Worm (Caenorhabditis elegans) whole organism, young adult: Measurements from ENCODE around the gene ctl-3.

Experiments
- B0019.2 ChIP-seq: fragments of 200-800 bp; sonication (Bioruptor generic); conservative IDR thresholded peaks from 2 replicates; pipeline ENCODE4 v1.3.6; 2022; ENCODE audit warnings: missing genetic modification reagents, missing genetic modification characterization, missing compliant biosample characterization
- C17E4.6 ChIP-seq: fragments of 200-800 bp; sonication (Bioruptor generic); IDR thresholded peaks from 2 replicates; pipeline ENCODE4 v1.3.6; 2022; ENCODE audit warnings: missing genetic modification reagents, missing genetic modification characterization, missing compliant biosample characterization
- F22D6.2 ChIP-seq: sonication (generic microtip); optimal IDR thresholded peaks from 2 replicates; lab custom pipeline; 2016; ENCODE audit warnings: mild to moderate bottlenecking, missing genetic modification characterization, missing compliant biosample characterization
- T26A5.8 ChIP-seq: sonication (generic microtip); optimal IDR thresholded peaks from 2 replicates; lab custom pipeline; 2016; ENCODE audit warnings: missing genetic modification characterization, missing compliant biosample characterization
- Y56A3A.18 ChIP-seq: fragments of 200-800 bp; sonication (Bioruptor generic); IDR thresholded peaks from 2 replicates; pipeline ENCODE4 v1.3.6; 2022; ENCODE audit warnings: missing genetic modification reagents, missing genetic modification characterization, missing compliant biosample characterization
- Y95B8A.8 ChIP-seq: fragments of 200-800 bp; sonication (Bioruptor generic); IDR thresholded peaks from 2 replicates; pipeline ENCODE4 v1.3.6; 2022; ENCODE audit warnings: missing genetic modification reagents, missing genetic modification characterization, missing compliant biosample characterization
- ZK185.1 ChIP-seq: sonication (generic microtip); optimal IDR thresholded peaks from 2 replicates; lab custom pipeline; 2016; ENCODE audit warnings: mild to moderate bottlenecking, missing genetic modification characterization, missing compliant biosample characterization; ENCODE audit not compliant: poor library complexity, severe bottlenecking
- akir-1 ChIP-seq: fragments of 200-800 bp; sonication (Bioruptor generic); optimal IDR thresholded peaks from 2 replicates; lab custom pipeline; 2018; ENCODE audit warnings: mild to moderate bottlenecking, missing genetic modification characterization, moderate library complexity, missing compliant biosample characterization
- ama-1 ChIP-seq, 3 experiments: fragments of 150-350 bp in 1 of 3; sonication (generic microtip) in 2 of 3; optimal IDR thresholded peaks; 2 replicates each; lab custom pipeline; 2014 to 2018; ENCODE audit warnings: missing biosample characterization in 2 of 3, missing genetic modification characterization in 2 of 3, missing genetic modification reagents in 2 of 3
- attf-5 ChIP-seq: fragments of 200-800 bp; sonication (Bioruptor generic); optimal IDR thresholded peaks from 2 replicates; lab custom pipeline; 2018; ENCODE audit warnings: mild to moderate bottlenecking, missing genetic modification characterization, missing compliant biosample characterization
- bed-1 ChIP-seq: fragments of 200-800 bp; sonication (Bioruptor generic); IDR thresholded peaks from 2 replicates; pipeline ENCODE4 v1.3.6; 2022; ENCODE audit warnings: missing genetic modification reagents, missing genetic modification characterization, missing compliant biosample characterization
- cebp-2 ChIP-seq: fragments of 200-800 bp; sonication (Bioruptor generic); IDR thresholded peaks from 2 replicates; pipeline ENCODE4 v1.3.6; 2022; ENCODE audit warnings: missing genetic modification characterization, missing compliant biosample characterization
- ceh-79 ChIP-seq: sonication (generic microtip); optimal IDR thresholded peaks from 2 replicates; lab custom pipeline; 2017; ENCODE audit warnings: mild to moderate bottlenecking, missing genetic modification characterization, missing compliant biosample characterization
- dpff-1 ChIP-seq: sonication (generic microtip); optimal IDR thresholded peaks from 2 replicates; lab custom pipeline; 2017; ENCODE audit warnings: mild to moderate bottlenecking, missing genetic modification characterization, missing compliant biosample characterization
- egrh-3 ChIP-seq: fragments of 200-800 bp; sonication (Bioruptor generic); IDR thresholded peaks from 2 replicates; pipeline ENCODE4 v1.3.6; 2022; ENCODE audit warnings: missing genetic modification reagents, missing genetic modification characterization, missing compliant biosample characterization
- hmg-1.2 ChIP-seq: fragments of 200-800 bp; sonication (Bioruptor generic); IDR thresholded peaks from 2 replicates; pipeline ENCODE4 v1.3.6; 2022; ENCODE audit warnings: missing genetic modification reagents, missing genetic modification characterization, missing compliant biosample characterization
- hmg-20 ChIP-seq: fragments of 200-800 bp; sonication (Bioruptor generic); IDR thresholded peaks from 2 replicates; pipeline ENCODE4 v1.3.6; 2022; ENCODE audit warnings: missing genetic modification reagents, missing genetic modification characterization, missing compliant biosample characterization
- let-607 ChIP-seq, 2 experiments: fragments of 200-800 bp in 1 of 2; sonication (Bioruptor generic) in 1 of 2; sonication (generic microtip) in 1 of 2; optimal IDR thresholded peaks; 2 replicates each; lab custom pipeline; 2016 to 2018; ENCODE audit warnings: mild to moderate bottlenecking in 2 of 2, missing compliant biosample characterization in 2 of 2, missing genetic modification characterization in 2 of 2, moderate library complexity in 2 of 2, missing genotype in 1 of 2
- lin-54 ChIP-seq: fragments of 200-800 bp; sonication (Bioruptor generic); optimal IDR thresholded peaks from 2 replicates; lab custom pipeline; 2018; ENCODE audit warnings: mild to moderate bottlenecking, missing genetic modification characterization, missing compliant biosample characterization
- madf-3 ChIP-seq: fragments of 200-800 bp; sonication (Bioruptor generic); IDR thresholded peaks from 2 replicates; pipeline ENCODE4 v1.3.6; 2022; ENCODE audit warnings: missing genetic modification reagents, missing genetic modification characterization, missing compliant biosample characterization
- mxl-1 ChIP-seq: sonication (generic microtip); optimal IDR thresholded peaks from 2 replicates; lab custom pipeline; 2016; ENCODE audit warnings: missing genetic modification characterization, missing compliant biosample characterization
- nfya-2 ChIP-seq: fragments of 200-800 bp; sonication (Bioruptor generic); IDR thresholded peaks from 2 replicates; pipeline ENCODE4 v1.3.6; 2022; ENCODE audit warnings: missing genetic modification reagents, missing genetic modification characterization, missing compliant biosample characterization
- nfyb-1 ChIP-seq: fragments of 200-800 bp; sonication (Bioruptor generic); IDR thresholded peaks from 2 replicates; pipeline ENCODE4 v1.3.6; 2022; ENCODE audit warnings: missing genetic modification reagents, missing genetic modification characterization, missing compliant biosample characterization
- nhr-27 ChIP-seq: fragments of 200-800 bp; sonication (Bioruptor generic); optimal IDR thresholded peaks from 2 replicates; lab custom pipeline; 2018; ENCODE audit warnings: mild to moderate bottlenecking, missing genetic modification characterization, moderate library complexity, missing compliant biosample characterization
- nhr-90 ChIP-seq: sonication (generic microtip); optimal IDR thresholded peaks from 2 replicates; lab custom pipeline; 2016; ENCODE audit warnings: missing genotype, mild to moderate bottlenecking, missing genetic modification characterization, missing compliant biosample characterization
- rec-8 ChIP-seq, 2 experiments: sonication (generic microtip); optimal IDR thresholded peaks; 2 replicates each; lab custom pipeline; 2016; ENCODE audit warnings: mild to moderate bottlenecking in 2 of 2, missing genetic modification characterization in 2 of 2, missing genetic modification reagents in 2 of 2, missing genotype in 2 of 2, missing biosample characterization in 1 of 2, missing compliant biosample characterization in 1 of 2, moderate library complexity in 1 of 2
- repo-1 ChIP-seq: sonication (generic microtip); optimal IDR thresholded peaks from 2 replicates; lab custom pipeline; 2017; ENCODE audit warnings: mild to moderate bottlenecking, missing genetic modification characterization, missing compliant biosample characterization
- sdz-38 ChIP-seq: sonication (generic microtip); optimal IDR thresholded peaks from 2 replicates; lab custom pipeline; 2016; ENCODE audit warnings: missing genotype, missing genetic modification characterization, missing compliant biosample characterization
- sea-2 ChIP-seq: fragments of 200-800 bp; sonication (Bioruptor generic); IDR thresholded peaks from 2 replicates; pipeline ENCODE4 v1.3.6; 2022; ENCODE audit warnings: missing genetic modification characterization, missing compliant biosample characterization
- somi-1 ChIP-seq: fragments of 200-800 bp; sonication (Bioruptor generic); optimal IDR thresholded peaks from 2 replicates; lab custom pipeline; 2018; ENCODE audit warnings: mild to moderate bottlenecking, missing genetic modification characterization, missing compliant biosample characterization
- sptf-2 ChIP-seq: fragments of 200-800 bp; sonication (Bioruptor generic); optimal IDR thresholded peaks from 2 replicates; lab custom pipeline; 2018; ENCODE audit warnings: mild to moderate bottlenecking, missing genetic modification characterization, missing compliant biosample characterization
- tbp1 ChIP-seq: fragments of 200-800 bp; sonication (Bioruptor generic); optimal IDR thresholded peaks from 2 replicates; lab custom pipeline; 2018; ENCODE audit warnings: mild to moderate bottlenecking, missing genetic modification characterization, missing compliant biosample characterization
- unc-130 ChIP-seq: sonication (generic microtip); optimal IDR thresholded peaks from 2 replicates; lab custom pipeline; 2016; ENCODE audit warnings: missing genetic modification reagents, missing genetic modification characterization, missing compliant biosample characterization
- zfh-2 ChIP-seq: fragments of 200-800 bp; sonication (Bioruptor generic); conservative IDR thresholded peaks from 2 replicates; pipeline ENCODE4 v1.3.6; 2022; ENCODE audit warnings: missing genetic modification reagents, missing genetic modification characterization, missing compliant biosample characterization
- ztf-18 ChIP-seq: sonication (generic microtip); optimal IDR thresholded peaks from 2 replicates; lab custom pipeline; 2016; ENCODE audit warnings: missing genotype, mild to moderate bottlenecking, missing genetic modification characterization, missing compliant biosample characterization
- ztf-22 ChIP-seq: fragments of 200-800 bp; sonication (Bioruptor generic); optimal IDR thresholded peaks from 2 replicates; lab custom pipeline; 2018; ENCODE audit warnings: mild to moderate bottlenecking, missing genetic modification characterization, moderate library complexity, missing compliant biosample characterization
- ztf-28 ChIP-seq: fragments of 200-800 bp; sonication (Bioruptor generic); IDR thresholded peaks from 2 replicates; pipeline ENCODE4 v1.3.6; 2022; ENCODE audit warnings: missing genetic modification reagents, missing genetic modification characterization, missing compliant biosample characterization

Gene ctl-3

DNA sequence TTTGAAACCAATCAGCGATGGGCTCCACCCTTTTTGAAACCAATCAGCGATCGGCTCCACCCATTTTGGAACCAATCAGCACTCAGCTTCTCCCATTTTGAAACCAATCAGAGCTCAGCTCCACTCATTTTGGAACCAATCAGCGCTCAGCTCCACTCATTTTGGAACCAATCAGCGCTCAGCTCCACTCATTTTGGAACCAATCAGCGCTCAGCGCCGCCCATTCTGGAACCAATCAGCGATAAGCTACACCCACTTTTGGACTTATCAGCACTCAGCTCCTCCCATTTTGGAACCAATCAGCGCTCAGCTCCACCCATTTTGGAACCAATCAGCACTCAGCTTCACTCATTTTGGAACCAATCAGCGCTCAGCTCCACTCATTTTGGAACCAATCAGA lies 35.5 kb downstream of the ctl-3 start:
- TF ChIP-seq cebp-2 (GFP tag; lab: Robert Waterston, UW) (peak; percentile 78; the same call in 1 of the 2 replicates), nfyb-1 (GFP tag; lab: Robert Waterston, UW) (0 out of 2 replicates have a peak, but pooled peaks have one; percentile 18)

DNA sequence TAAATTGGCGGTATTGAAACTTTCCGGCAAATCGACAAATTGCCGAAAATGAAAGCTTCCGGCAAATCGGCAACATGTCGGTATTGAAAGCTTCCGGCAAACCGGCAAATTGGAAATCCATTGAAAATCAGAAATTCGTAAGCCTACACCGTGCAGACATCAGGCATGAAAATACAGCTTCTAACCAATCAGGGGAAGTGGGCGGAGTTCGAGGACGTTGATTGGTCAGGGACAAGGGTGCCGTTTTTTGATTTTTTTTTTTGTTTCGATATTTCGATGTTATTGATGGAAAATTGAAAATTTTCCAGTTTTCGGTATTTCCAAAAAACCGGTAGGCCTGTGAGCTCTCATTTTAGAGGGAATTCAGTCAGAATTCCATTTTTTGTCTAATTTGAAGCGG lies 40.7 kb downstream of the ctl-3 start:
- TF ChIP-seq Y56A3A.18 (no peak), ztf-22 (GFP tag; lab: Kevin White, UChicago) (no peak), F22D6.2 (no peak), madf-3 (no peak), bed-1 (GFP tag; lab: Robert Waterston, UW) (no peak), nhr-27 (tag; lab: Kevin White, UChicago) (no peak), mxl-1 (tag; lab: Kevin White, UChicago) (no peak), ZK185.1 (no peak), T26A5.8 (tag; lab: Kevin White, UChicago) (no peak), somi-1 (GFP tag; lab: Kevin White, UChicago) (no peak)

DNA sequence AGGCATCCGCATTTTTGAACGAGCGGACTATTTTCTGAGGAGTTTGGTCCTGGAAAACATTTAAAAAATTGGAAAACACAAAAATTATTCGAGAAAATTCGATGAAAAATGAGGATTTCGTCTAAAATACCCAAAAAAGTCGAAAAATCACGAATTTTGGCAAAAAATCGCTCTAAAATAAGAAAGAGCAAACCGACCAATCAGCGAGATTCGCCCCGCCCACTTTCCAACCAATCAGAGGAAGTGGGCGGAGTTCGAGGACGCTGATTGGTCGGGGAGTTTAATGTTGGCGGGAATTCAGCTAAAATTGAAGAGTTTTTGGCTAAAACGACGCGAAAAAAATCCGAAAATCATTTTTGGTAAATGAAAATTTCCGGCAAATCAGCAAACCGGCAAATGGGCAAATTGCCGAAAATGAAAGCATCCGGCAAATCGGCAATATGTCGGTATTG lies 41.4 kb downstream of the ctl-3 start, which contains the start of gene Y54G11A.1:
TSS of gene Y54G11A.1 (minus strand) at position 51 of the 452 bp plus-strand sequence.
- TF ChIP-seq sdz-38 (tag; lab: Kevin White, UChicago) (no peak), repo-1 (tag; lab: Kevin White, UChicago) (no peak), akir-1 (no peak), Y95B8A.8 (no peak), ama-1 (optimal IDR thresholded peaks at IDR 0.05; lab: Kevin White, UChicago) (no peak), ama-1 (GFP tag; optimal IDR thresholded peaks at IDR 0.05; lab: Kevin White, UChicago) (no peak), ZK185.1 (no peak), tbp1 (GFP tag; lab: Kevin White, UChicago) (no peak), dpff-1 (tag; lab: Kevin White, UChicago) (no peak), ztf-28 (GFP tag; lab: Robert Waterston, UW) (no peak), F22D6.2 (no peak), let-607 (tag; optimal IDR thresholded peaks at IDR 0.05; lab: Kevin White, UChicago) (no peak), nfya-2 (no peak), attf-5 (GFP tag; lab: Kevin White, UChicago) (no peak), ceh-79 (tag; lab: Kevin White, UChicago) (no peak), lin-54 (GFP tag; lab: Kevin White, UChicago) (no peak), C17E4.6 (no peak), ztf-18 (tag; lab: Kevin White, UChicago) (no peak), hmg-1.2 (GFP tag; lab: Robert Waterston, UW) (no peak), unc-130 (GFP tag; lab: Kevin White, UChicago) (no peak)

DNA sequence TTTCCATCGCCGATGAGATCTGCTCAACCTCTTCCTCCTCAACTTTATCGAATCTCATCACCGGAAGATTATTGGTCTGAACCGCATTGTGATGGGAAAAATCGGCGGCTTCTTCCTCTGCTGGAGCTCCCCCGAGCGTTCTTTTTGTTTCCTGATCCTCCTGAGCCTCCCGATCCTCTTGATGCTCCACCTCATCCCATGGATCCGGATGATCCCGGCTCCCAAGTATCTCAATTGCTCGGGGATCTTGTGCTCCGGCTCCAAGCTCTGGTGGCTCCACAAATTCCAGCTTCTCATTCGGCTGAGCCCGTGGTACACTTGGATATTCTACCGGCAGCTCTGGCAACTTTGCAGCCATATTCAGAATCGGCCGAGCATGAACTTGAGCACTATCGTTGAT lies 52.6 kb downstream of the ctl-3 start:
- TF ChIP-seq egrh-3 (peak; percentile 45; the same call in 1 of the 2 replicates), lin-54 (GFP tag; lab: Kevin White, UChicago) (no peak), zfh-2 (GFP tag; lab: Robert Waterston, UW) (peak; percentile 54), rec-8 (tag; optimal IDR thresholded peaks at IDR 0.05; lab: Kevin White, UChicago) (no peak), nhr-90 (tag; lab: Kevin White, UChicago) (no peak), sea-2 (GFP tag; lab: Robert Waterston, UW) (no peak), nfya-2 (no peak), sptf-2 (no peak), B0019.2 (GFP tag; lab: Robert Waterston, UW) (no peak), hmg-20 (GFP tag; lab: Robert Waterston, UW) (no peak)
